Worm (Caenorhabditis elegans) whole organism, L2 larva: ENCODE measurements around the gene C14E2.5.

Experiments used
- R02D3.7 ChIP-seq: fragments of 150-350 bp; optimal IDR thresholded peaks from 2 replicates; lab custom pipeline; 2014; ENCODE audit warnings: missing biosample characterization, missing genetic modification characterization
- ama-1 ChIP-seq: fragments of 150-350 bp; optimal IDR thresholded peaks from 2 replicates; lab custom pipeline; 2018; ENCODE audit warnings: inconsistent platforms
- egl-27 ChIP-seq: sonication (generic microtip); optimal IDR thresholded peaks from 3 replicates; lab custom pipeline; 2017; ENCODE audit warnings: missing biosample characterization, missing genetic modification reagents, missing genetic modification characterization
- lin-13 ChIP-seq: fragments of 150-350 bp; optimal IDR thresholded peaks from 2 replicates; lab custom pipeline; 2014; ENCODE audit warnings: missing biosample characterization, missing genetic modification reagents, missing genetic modification characterization
- mdl-1 ChIP-seq, 2 experiments: fragments of 150-350 bp in 1 of 2; sonication (generic microtip) in 1 of 2; optimal IDR thresholded peaks; 2 replicates each; lab custom pipeline; 2017; ENCODE audit warnings: missing biosample characterization in 2 of 2, missing genetic modification characterization in 2 of 2
- sma-9 ChIP-seq, 2 experiments: fragments of 150-350 bp in 1 of 2; sonication (generic microtip) in 1 of 2; optimal IDR thresholded peaks; 2 replicates each; lab custom pipeline; 2014 to 2016; ENCODE audit warnings: missing genetic modification characterization in 2 of 2, mild to moderate bottlenecking in 1 of 2, missing biosample characterization in 1 of 2, missing compliant biosample characterization in 1 of 2, missing genetic modification reagents in 1 of 2, moderate library complexity in 1 of 2
- snpc-4 ChIP-seq: fragments of 150-350 bp; optimal IDR thresholded peaks from 2 replicates; lab custom pipeline; 2014; ENCODE audit warnings: missing biosample characterization, missing genetic modification characterization
- ztf-1 ChIP-seq: fragments of 200-800 bp; sonication (Bioruptor generic); conservative IDR thresholded peaks from 2 replicates; pipeline ENCODE4 v1.3.6; 2022; ENCODE audit warnings: missing genetic modification characterization, missing compliant biosample characterization
- ztf-11 ChIP-seq: sonication (generic microtip); optimal IDR thresholded peaks from 2 replicates; lab custom pipeline; 2017; ENCODE audit warnings: missing biosample characterization, missing genetic modification characterization
- ztf-4 ChIP-seq: fragments of 150-350 bp; optimal IDR thresholded peaks from 2 replicates; lab custom pipeline; 2014; ENCODE audit warnings: missing biosample characterization, missing genetic modification characterization

ce11 chrX:1848575-1848974 lies 23.4 kb upstream of the C14E2.5 start, which contains the start of gene ceh-41:
- TF ChIP-seq R02D3.7: no peak
- no peak for TF ChIP-seq snpc-4 (tag; lab: Kevin White, UChicago)
- TF ChIP-seq ama-1 (lab: Kevin White, UChicago): no peak
- TF ChIP-seq ztf-11: no peak
- no peak for TF ChIP-seq sma-9 (GFP tag; optimal IDR thresholded peaks at IDR 0.05; lab: Kevin White, UChicago)
- no peak for TF ChIP-seq sma-9 (tag; optimal IDR thresholded peaks at IDR 0.05; lab: Kevin White, UChicago)
- TF ChIP-seq egl-27: no peak
- TF ChIP-seq ztf-1 (GFP tag; lab: Robert Waterston, UW): no peak
- no peak for TF ChIP-seq lin-13 (GFP tag; lab: Kevin White, UChicago)
- no peak for TF ChIP-seq mdl-1 (tag; optimal IDR thresholded peaks at IDR 0.05; lab: Kevin White, UChicago)
- no peak for TF ChIP-seq ztf-4 (tag; lab: Kevin White, UChicago)
